Worm (Caenorhabditis elegans) whole organism, midembryonic: ENCODE data around the gene snpc-1.3.

Experiments
- ref-1 ChIP-seq: fragments of 200-800 bp; sonication (Bioruptor generic); conservative IDR thresholded peaks from 2 replicates; pipeline ENCODE4 v1.3.6; 2022; ENCODE audit warnings: missing genetic modification reagents, missing genetic modification characterization, missing compliant biosample characterization
- ztf-23 ChIP-seq: fragments of 200-800 bp; sonication (Bioruptor generic); IDR thresholded peaks from 2 replicates; pipeline ENCODE4 v1.3.6; 2022; ENCODE audit warnings: missing genetic modification reagents, missing genetic modification characterization, missing compliant biosample characterization
- ztf-29 ChIP-seq: fragments of 200-800 bp; sonication (Bioruptor generic); IDR thresholded peaks from 2 replicates; pipeline ENCODE4 v1.3.6; 2022; ENCODE audit warnings: missing genetic modification reagents, missing genetic modification characterization, missing compliant biosample characterization

- TF ChIP-seq ztf-29 (GFP tag; lab: Robert Waterston, UW) (no peak), ref-1 (GFP tag; lab: Robert Waterston, UW) (no peak), ztf-23 (GFP tag; lab: Robert Waterston, UW) (no peak)
These were observed 33.9 kb downstream of the snpc-1.3 start, which contains the start of gene dmsr-7 for ce11 chrV:5405053-5405452.
